Worm (Caenorhabditis elegans): ENCODE results near the gene F49H12.2.

Gene F49H12.2

DNA sequence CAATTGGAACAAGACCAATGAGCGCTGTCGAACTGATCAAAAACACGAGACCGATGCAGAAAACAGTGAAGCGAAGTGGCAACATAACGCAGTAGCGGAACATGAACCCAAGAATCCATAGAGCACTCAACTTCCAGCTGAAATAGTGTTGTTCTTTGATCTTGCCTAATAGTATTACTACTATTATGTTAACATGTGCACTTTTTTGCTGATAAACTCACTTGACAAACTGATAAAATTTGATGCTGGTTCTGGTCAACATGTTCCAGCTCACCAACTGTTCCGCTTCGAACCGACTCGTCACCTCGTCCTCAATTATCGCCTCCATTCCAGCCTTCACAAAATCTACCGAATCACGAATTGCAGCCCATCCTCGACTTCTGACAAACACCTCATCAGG, 16.8 kb upstream of the F49H12.2 start:
- TF ChIP-seq elt-2 (tag; optimal IDR thresholded peaks at IDR 0.05): peak; percentile 1
- no peak for TF ChIP-seq unc-42 (tag; optimal IDR thresholded peaks at IDR 0.05)

DNA sequence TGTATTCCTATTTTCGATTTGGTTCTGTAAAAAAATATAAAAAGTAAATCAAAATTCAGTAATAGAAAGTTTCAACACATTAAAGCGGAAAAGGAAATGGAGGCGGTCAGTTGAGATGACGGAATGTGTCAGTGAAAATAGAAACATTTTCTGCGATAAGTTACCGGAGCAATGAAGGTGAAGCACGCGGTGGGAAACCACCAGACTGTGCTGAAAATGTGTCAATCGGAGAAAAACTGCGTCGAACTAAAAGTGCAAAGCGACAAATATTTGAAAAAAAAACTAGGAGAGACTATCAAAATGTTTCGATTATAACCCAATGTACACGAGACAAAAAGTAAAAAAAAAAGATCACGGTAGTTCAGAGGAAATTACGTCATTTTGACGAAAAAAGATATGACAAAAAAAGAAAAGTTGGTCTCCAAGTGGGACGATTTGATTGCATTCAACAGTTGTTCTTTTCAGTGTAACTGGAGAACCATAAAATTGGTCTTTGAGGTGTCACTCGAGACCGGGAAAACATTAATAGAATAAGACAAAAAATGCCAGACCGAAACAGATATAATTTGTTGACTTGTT, 14.6 kb upstream of the F49H12.2 start, which contains the start of gene acl-4:
Gene acl-4 (minus strand): TSS at position 27 of the 579 bp plus-strand sequence.
- no peak for TF ChIP-seq sdc-2 (tag; optimal IDR thresholded peaks at IDR 0.05)
- no peak for TF ChIP-seq tbx-2 (tag; optimal IDR thresholded peaks at IDR 0.05)
- no peak for TF ChIP-seq unc-86 (tag; optimal IDR thresholded peaks at IDR 0.05)
- TF ChIP-seq pros-1 (tag; optimal IDR thresholded peaks at IDR 0.05): no peak
- TF ChIP-seq eyg-1 (tag; optimal IDR thresholded peaks at IDR 0.05): no peak
- TF ChIP-seq K02D7.2 (tag; optimal IDR thresholded peaks at IDR 0.05): no peak
- TF ChIP-seq ceh-30 (tag; optimal IDR thresholded peaks at IDR 0.05): no peak
- no peak for TF ChIP-seq tbx-7 (tag; optimal IDR thresholded peaks at IDR 0.05)
- no peak for TF ChIP-seq Y22D7AL.16 (tag; optimal IDR thresholded peaks at IDR 0.05)
- no peak for TF ChIP-seq odd-2 (tag; optimal IDR thresholded peaks at IDR 0.05)

DNA sequence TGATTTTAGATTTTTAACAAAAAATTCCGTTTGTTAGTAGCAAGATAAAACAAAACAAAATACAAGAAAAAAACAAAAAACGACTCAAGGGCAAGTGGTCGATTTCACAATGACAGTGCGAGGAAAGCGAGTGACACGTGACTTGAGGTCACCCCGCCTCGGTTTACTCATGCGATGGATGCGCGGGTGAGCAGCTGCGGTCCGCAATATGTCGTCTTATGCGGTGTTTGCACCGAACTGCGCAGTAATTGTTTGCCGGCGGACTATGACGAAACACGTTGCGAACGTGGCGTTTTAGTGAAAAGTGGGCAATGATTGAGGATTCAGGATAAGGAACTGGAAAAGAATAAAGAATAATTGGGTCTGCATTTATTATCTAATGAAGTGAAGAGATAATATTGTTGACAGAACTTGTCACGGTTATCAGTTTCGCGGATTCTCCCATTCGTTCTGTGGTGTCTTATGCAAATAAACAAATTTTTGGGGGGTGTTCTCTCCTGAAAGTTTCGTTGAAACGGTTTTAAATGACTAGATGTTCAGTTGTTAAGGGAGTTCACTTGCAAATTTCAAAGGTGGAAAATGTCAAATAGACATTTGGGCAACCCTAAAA, 13.6 kb upstream of the F49H12.2 start:
- TF ChIP-seq hlh-30 (tag; optimal IDR thresholded peaks at IDR 0.05; ENCODE audit: insufficient read depth) (peak; percentile 96), unc-42 (tag; optimal IDR thresholded peaks at IDR 0.05) (peak; percentile 42), nfya-1 (tag; optimal IDR thresholded peaks at IDR 0.05) (peak; percentile 26), hlh-6 (tag; optimal IDR thresholded peaks at IDR 0.05) (no peak), elt-2 (tag; optimal IDR thresholded peaks at IDR 0.05) (peak; percentile 81), tbx-2 (tag; optimal IDR thresholded peaks at IDR 0.05) (peak; percentile 56), pag-3 (tag; optimal IDR thresholded peaks at IDR 0.05; ENCODE audit: borderline replicate concordance) (no peak), ceh-18 (tag; optimal IDR thresholded peaks at IDR 0.05) (peak; percentile 43), pha-4 (tag; optimal IDR thresholded peaks at IDR 0.05) (no peak), ceh-31 (tag; optimal IDR thresholded peaks at IDR 0.05) (peak; percentile 55), elt-4 (tag; optimal IDR thresholded peaks at IDR 0.05) (no peak), unc-55 (GFP tag; optimal IDR thresholded peaks at IDR 0.05) (peak; percentile 23), dmd-4 (tag; optimal IDR thresholded peaks at IDR 0.05; ENCODE audit: borderline replicate concordance) (no peak), sox-2 (GFP tag; IDR thresholded peaks at IDR 0.05) (0 out of 2 replicates have a peak, but pooled peaks have one; percentile 5), ceh-34 (tag; optimal IDR thresholded peaks at IDR 0.05) (peak; percentile 31), sdc-2 (tag; optimal IDR thresholded peaks at IDR 0.05) (peak; percentile 71), hlh-8 (tag; optimal IDR thresholded peaks at IDR 0.05) (peak; percentile 6)

DNA sequence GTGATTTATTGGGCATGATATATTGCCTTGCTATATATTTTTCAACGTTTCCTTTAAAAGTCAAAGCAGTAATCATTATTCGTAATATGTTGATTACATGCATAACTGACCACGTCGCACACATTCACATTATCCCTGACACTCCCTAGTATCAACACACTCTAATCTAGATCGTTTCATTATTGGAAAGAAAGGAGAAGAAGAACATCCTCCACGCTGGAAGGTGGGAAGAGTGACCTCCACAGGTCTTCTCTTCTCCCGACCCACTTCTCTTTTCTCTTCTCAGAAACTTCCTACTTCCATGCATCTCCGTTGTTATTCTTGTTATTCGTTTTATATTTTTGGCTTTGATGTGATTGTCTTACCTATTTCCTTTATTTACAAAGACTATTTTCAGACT, 11.0 kb upstream of the F49H12.2 start, which contains the start of gene txdc-12.2:
Gene txdc-12.2 (plus strand): TSS at position 396 of the 400 bp plus-strand sequence.
- TF ChIP-seq pat-9 (tag; optimal IDR thresholded peaks at IDR 0.05) (no peak), eyg-1 (tag; optimal IDR thresholded peaks at IDR 0.05) (no peak), ref-2 (tag; optimal IDR thresholded peaks at IDR 0.05) (no peak), hlh-8 (tag; optimal IDR thresholded peaks at IDR 0.05) (no peak), hlh-30 (tag; optimal IDR thresholded peaks at IDR 0.05; ENCODE audit: insufficient read depth) (no peak), T23F11.4 (GFP tag; optimal IDR thresholded peaks at IDR 0.05) (no peak), tbx-2 (tag; optimal IDR thresholded peaks at IDR 0.05) (no peak), pha-4 (tag; optimal IDR thresholded peaks at IDR 0.05) (no peak), ztf-16 (tag; optimal IDR thresholded peaks at IDR 0.05) (no peak), K02D7.2 (tag; optimal IDR thresholded peaks at IDR 0.05) (no peak), ceh-22 (tag; optimal IDR thresholded peaks at IDR 0.05) (no peak), ceh-31 (tag; optimal IDR thresholded peaks at IDR 0.05) (no peak), C08G9.2 (tag; optimal IDR thresholded peaks at IDR 0.05) (no peak), sox-4 (tag; optimal IDR thresholded peaks at IDR 0.05) (no peak), hlh-15 (tag; optimal IDR thresholded peaks at IDR 0.05) (no peak), ahr-1 (tag; optimal IDR thresholded peaks at IDR 0.05) (no peak), rnt-1 (tag; optimal IDR thresholded peaks at IDR 0.05) (no peak), madf-2 (tag; optimal IDR thresholded peaks at IDR 0.05) (no peak)
